Fruit fly (Drosophila melanogaster) S2 (cell line): ENCODE data around the gene Npc2h.

ENCODE experiments used
- CG8478 ChIP-seq: fragments of >200 bp; optimal IDR thresholded peaks from 2 replicates; lab custom pipeline; 2018
- CTCF ChIP-seq, 2 experiments: fragments of >200 bp; optimal IDR thresholded peaks; 2 replicates each; lab custom pipeline; 2018

Gene Npc2h

dm6 chr3R:30746190-30746589 is at the start of gene Npc2h:
Gene Npc2h (minus strand): TSS chr3R:30746290.
- TF ChIP-seq CG8478 (lab: Kevin White, UChicago) (no peak), CTCF (optimal IDR thresholded peaks at IDR 0.05; lab: Kevin White, UChicago) (no peak)

dm6 chr3R:30794564-30795313 is 48.6 kb upstream of the Npc2h start:
- no peak for TF ChIP-seq CTCF (optimal IDR thresholded peaks at IDR 0.05; lab: Kevin White, UChicago)
- no peak for TF ChIP-seq CG8478 (lab: Kevin White, UChicago)

dm6 chr3R:30792959-30793358 is 46.9 kb upstream of the Npc2h start:
- TF ChIP-seq CG8478 (lab: Kevin White, UChicago) (no peak), CTCF (optimal IDR thresholded peaks at IDR 0.05; lab: Kevin White, UChicago) (no peak)

- TF ChIP-seq CG8478 (lab: Kevin White, UChicago) = no peak
- peak; percentile 93 to 97 for TF ChIP-seq CTCF (optimal IDR thresholded peaks at IDR 0.05; lab: Kevin White, UChicago)
Observed at dm6 chr3R:30789363-30789762, 43.3 kb upstream of the Npc2h start.

- TF ChIP-seq CTCF (optimal IDR thresholded peaks at IDR 0.05; lab: Kevin White, UChicago) (no peak), CG8478 (lab: Kevin White, UChicago) (no peak)
Observed at dm6 chr3R:30782553-30782952, 36.5 kb upstream of the Npc2h start.

- TF ChIP-seq CG8478 (lab: Kevin White, UChicago) (no peak), CTCF (optimal IDR thresholded peaks at IDR 0.05; lab: Kevin White, UChicago) (no peak)
Observed at dm6 chr3R:30781661-30782120, 35.6 kb upstream of the Npc2h start.

- TF ChIP-seq CG8478 (lab: Kevin White, UChicago) = no peak
Observed at dm6 chr3R:30781116-30781515, 35.0 kb upstream of the Npc2h start.

dm6 chr3R:30780451-30780850 is 34.4 kb upstream of the Npc2h start:
- no peak for TF ChIP-seq CG8478 (lab: Kevin White, UChicago)
- no peak for TF ChIP-seq CTCF (optimal IDR thresholded peaks at IDR 0.05; lab: Kevin White, UChicago)

- TF ChIP-seq CTCF (optimal IDR thresholded peaks at IDR 0.05; lab: Kevin White, UChicago) (no peak), CG8478 (lab: Kevin White, UChicago) (no peak)
Observed at dm6 chr3R:30779257-30779656, 33.2 kb upstream of the Npc2h start.

dm6 chr3R:30775933-30776332 is 29.8 kb upstream of the Npc2h start:
- TF ChIP-seq CTCF (optimal IDR thresholded peaks at IDR 0.05; lab: Kevin White, UChicago) (no peak), CG8478 (lab: Kevin White, UChicago) (no peak)

- no peak for TF ChIP-seq CG8478 (lab: Kevin White, UChicago)
- no peak for TF ChIP-seq CTCF (optimal IDR thresholded peaks at IDR 0.05; lab: Kevin White, UChicago)
Observed at dm6 chr3R:30775249-30775648, 29.2 kb upstream of the Npc2h start.

- TF ChIP-seq CG8478 (lab: Kevin White, UChicago) (no peak), CTCF (optimal IDR thresholded peaks at IDR 0.05; lab: Kevin White, UChicago) (no peak)
Observed at dm6 chr3R:30772779-30773546, 26.9 kb upstream of the Npc2h start.

dm6 chr3R:30770709-30771108 is 24.6 kb upstream of the Npc2h start:
- peak; percentile 71 to 74 for TF ChIP-seq CTCF (optimal IDR thresholded peaks at IDR 0.05; lab: Kevin White, UChicago)
- no peak for TF ChIP-seq CG8478 (lab: Kevin White, UChicago)

dm6 chr3R:30770069-30770633 is 24.1 kb upstream of the Npc2h start:
- no peak for TF ChIP-seq CTCF (optimal IDR thresholded peaks at IDR 0.05; lab: Kevin White, UChicago)
- TF ChIP-seq CG8478 (lab: Kevin White, UChicago) = no peak

dm6 chr3R:30767556-30767955 is 21.5 kb upstream of the Npc2h start:
- TF ChIP-seq CG8478 (lab: Kevin White, UChicago) = no peak
- no peak for TF ChIP-seq CTCF (optimal IDR thresholded peaks at IDR 0.05; lab: Kevin White, UChicago)
